Fruit fly (Drosophila melanogaster) whole organism, prepupa: Measurements from ENCODE around the gene CG14645.

Source experiments
- CG6808 ChIP-seq: fragments of 200-800 bp; sonication (Bioruptor generic); optimal IDR thresholded peaks from 3 replicates; lab custom pipeline; 2017; ENCODE audit warnings: missing biosample characterization, missing genetic modification characterization, mild to moderate bottlenecking, moderate library complexity, missing genetic modification reagents
- CG7368 ChIP-seq: fragments of 200-800 bp; sonication (Bioruptor generic); optimal IDR thresholded peaks from 3 replicates; lab custom pipeline; 2016; ENCODE audit warnings: missing biosample characterization, missing genetic modification characterization
- Smox ChIP-seq: fragments of 200-800 bp; sonication (Bioruptor generic); optimal IDR thresholded peaks from 3 replicates; lab custom pipeline; 2016; ENCODE audit warnings: missing biosample characterization, missing genetic modification characterization
- cyc ChIP-seq: fragments of 200-800 bp; sonication (Bioruptor generic); optimal IDR thresholded peaks from 3 replicates; lab custom pipeline; 2016; ENCODE audit warnings: missing biosample characterization, missing genetic modification characterization
- fd59A ChIP-seq: fragments of 200-800 bp; sonication (Bioruptor generic); optimal IDR thresholded peaks from 2 replicates; lab custom pipeline; 2017; ENCODE audit warnings: missing biosample characterization, mild to moderate bottlenecking, missing genetic modification characterization, missing genetic modification reagents
- fkh ChIP-seq: fragments of 200-800 bp; sonication (Bioruptor generic); optimal IDR thresholded peaks from 3 replicates; lab custom pipeline; 2017; ENCODE audit warnings: missing biosample characterization, mild to moderate bottlenecking, missing genetic modification characterization, moderate library complexity
- ss ChIP-seq, 2 experiments: fragments of 200-800 bp; sonication (Bioruptor generic); optimal IDR thresholded peaks; 2 replicates in 1 of 2; 3 replicates in 1 of 2; lab custom pipeline; 2017 to 2018; ENCODE audit warnings: mild to moderate bottlenecking in 2 of 2, missing biosample characterization in 2 of 2, missing genetic modification characterization in 2 of 2, moderate library complexity in 1 of 2

dm6 chr3R:4360668-4361110, 25.8 kb downstream of the CG14645 start:
- no peak for TF ChIP-seq cyc (GFP tag; lab: Kevin White, UChicago)
- no peak for TF ChIP-seq Smox (GFP tag; lab: Kevin White, UChicago)
- peak in 1 of 2 experiments; percentile 24 for TF ChIP-seq ss (GFP tag; optimal IDR thresholded peaks at IDR 0.05; lab: Kevin White, UChicago)
- no peak for TF ChIP-seq fkh
- peak; percentile 3 for TF ChIP-seq CG7368 (GFP tag; lab: Kevin White, UChicago)
- TF ChIP-seq fd59A (GFP tag; lab: Kevin White, UChicago) = no peak
- no peak for TF ChIP-seq CG6808 (GFP tag; lab: Kevin White, UChicago)
